Worm (Caenorhabditis elegans): Measurements from ENCODE around the gene C05G5.5.

The C05G5.5 gene

DNA sequence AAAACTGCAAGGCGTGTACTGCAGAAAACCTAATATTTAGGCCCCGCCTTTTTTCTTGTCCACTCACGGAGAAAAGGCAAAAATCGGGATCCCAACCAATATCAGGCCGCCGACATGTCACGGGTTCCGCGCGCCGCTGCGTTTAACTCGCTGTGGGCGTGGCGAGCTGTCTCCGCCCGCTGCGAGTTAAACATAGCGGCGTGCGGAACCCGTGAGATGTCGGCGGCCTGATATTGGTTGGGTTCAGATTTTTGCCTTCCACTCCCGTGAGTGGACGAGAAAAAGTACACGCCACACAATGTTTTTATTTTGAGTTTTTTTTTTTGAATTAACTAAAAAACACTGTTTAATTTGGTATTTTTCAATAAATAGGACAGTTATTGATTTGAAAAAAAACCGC is 45.5 kb downstream of the C05G5.5 start:
- no peak for TF ChIP-seq ceh-28 (tag; optimal IDR thresholded peaks at IDR 0.05)
- TF ChIP-seq ztf-4 (tag; optimal IDR thresholded peaks at IDR 0.05): no peak
- TF ChIP-seq lsy-12 (tag; optimal IDR thresholded peaks at IDR 0.05): no peak
- no peak for TF ChIP-seq zag-1 (tag; optimal IDR thresholded peaks at IDR 0.05)
- no peak for TF ChIP-seq eor-1 (tag; optimal IDR thresholded peaks at IDR 0.05)
- TF ChIP-seq nhr-28 (tag; optimal IDR thresholded peaks at IDR 0.05): no peak
- no peak for TF ChIP-seq nhr-43 (tag; optimal IDR thresholded peaks at IDR 0.05; ENCODE audit: poor library complexity, severe bottlenecking)
- TF ChIP-seq nhr-77 (tag; optimal IDR thresholded peaks at IDR 0.05): no peak
- TF ChIP-seq aly-2 (tag; optimal IDR thresholded peaks at IDR 0.05): no peak
- TF ChIP-seq fos-1 (tag; optimal IDR thresholded peaks at IDR 0.05): no peak
- no peak for TF ChIP-seq ceh-82 (tag; optimal IDR thresholded peaks at IDR 0.05)
- TF ChIP-seq R02D3.7 (tag; optimal IDR thresholded peaks at IDR 0.05): no peak
- TF ChIP-seq ama-1 (optimal IDR thresholded peaks at IDR 0.05): no peak
- TF ChIP-seq ztf-11 (tag; optimal IDR thresholded peaks at IDR 0.05): no peak
- no peak for TF ChIP-seq daf-12 (tag; optimal IDR thresholded peaks at IDR 0.05)

ce11 chrX:14711168-14711629 is 49.7 kb downstream of the C05G5.5 start, which contains the start of gene atrn-1:
Gene atrn-1, plus strand, starts transcription at chrX:14711579.
- TF ChIP-seq ceh-28 (tag; optimal IDR thresholded peaks at IDR 0.05): peak; percentile 49
- TF ChIP-seq nhr-25 (tag; optimal IDR thresholded peaks at IDR 0.05): peak; percentile 64
- TF ChIP-seq nhr-237 (tag; optimal IDR thresholded peaks at IDR 0.05): no peak
- no peak for TF ChIP-seq sea-2 (GFP tag; optimal IDR thresholded peaks at IDR 0.05)
- no peak for TF ChIP-seq nhr-11 (tag; optimal IDR thresholded peaks at IDR 0.05)
- TF ChIP-seq hmg-11 (tag; optimal IDR thresholded peaks at IDR 0.05): peak; percentile 71
- TF ChIP-seq unc-62 (GFP tag; optimal IDR thresholded peaks at IDR 0.05): no peak
- TF ChIP-seq pha-4 (tag; optimal IDR thresholded peaks at IDR 0.05): peak; percentile 44
- TF ChIP-seq fkh-2 (tag; optimal IDR thresholded peaks at IDR 0.05): no peak
- no peak for TF ChIP-seq tbx-2 (tag; optimal IDR thresholded peaks at IDR 0.05)
- TF ChIP-seq fos-1 (tag; optimal IDR thresholded peaks at IDR 0.05): peak; percentile 34
- peak; percentile 43 for TF ChIP-seq nhr-23 (tag; optimal IDR thresholded peaks at IDR 0.05)
- TF ChIP-seq R02D3.7 (tag; optimal IDR thresholded peaks at IDR 0.05): no peak
- TF ChIP-seq unc-39 (tag; optimal IDR thresholded peaks at IDR 0.05): no peak
- TF ChIP-seq lin-15B (tag; optimal IDR thresholded peaks at IDR 0.05): no peak
- no peak for TF ChIP-seq lin-39 (tag; optimal IDR thresholded peaks at IDR 0.05)
- TF ChIP-seq nhr-12 (tag; optimal IDR thresholded peaks at IDR 0.05): no peak

DNA sequence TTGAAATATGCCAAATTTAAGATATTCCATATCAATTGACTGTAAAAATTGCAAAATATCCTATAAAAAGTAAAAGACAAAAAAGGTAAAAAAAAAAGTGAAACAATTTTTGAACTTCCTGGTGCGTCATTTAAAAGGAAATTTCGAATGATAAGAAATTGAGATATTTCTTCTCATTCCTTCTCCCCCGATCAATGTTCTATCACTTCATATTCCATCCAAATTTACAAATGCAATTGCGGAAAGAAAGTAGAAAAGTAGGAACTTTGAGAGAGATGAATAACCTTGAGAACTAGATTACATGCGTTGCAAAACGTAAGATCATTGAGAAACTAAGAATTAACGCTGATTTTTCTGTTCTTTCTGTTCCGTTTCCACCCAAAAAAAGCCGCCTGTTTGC is 51.3 kb downstream of the C05G5.5 start:
- TF ChIP-seq ceh-28 (tag; optimal IDR thresholded peaks at IDR 0.05): peak; percentile 14
- TF ChIP-seq nfya-1 (tag; optimal IDR thresholded peaks at IDR 0.05; ENCODE audit: insufficient read depth): no peak
- TF ChIP-seq mml-1 (tag; optimal IDR thresholded peaks at IDR 0.05): no peak
- TF ChIP-seq elt-3 (tag; optimal IDR thresholded peaks at IDR 0.05): no peak
- TF ChIP-seq nhr-25 (tag; optimal IDR thresholded peaks at IDR 0.05): peak; percentile 59
- TF ChIP-seq fkh-2 (tag; optimal IDR thresholded peaks at IDR 0.05): no peak
- no peak for TF ChIP-seq nhr-77 (tag; optimal IDR thresholded peaks at IDR 0.05)
- TF ChIP-seq skn-1 (tag; optimal IDR thresholded peaks at IDR 0.05): no peak
- TF ChIP-seq eor-1 (tag; optimal IDR thresholded peaks at IDR 0.05): no peak

- peak; percentile 89 for TF ChIP-seq lsy-12 (tag; optimal IDR thresholded peaks at IDR 0.05)
- peak; percentile 86 for TF ChIP-seq hmg-11 (tag; optimal IDR thresholded peaks at IDR 0.05)
- TF ChIP-seq ceh-28 (tag; optimal IDR thresholded peaks at IDR 0.05): peak; percentile 96
- TF ChIP-seq jun-1 (tag; optimal IDR thresholded peaks at IDR 0.05): peak; percentile 91
- peak; percentile 9 for TF ChIP-seq pqm-1 (tag; optimal IDR thresholded peaks at IDR 0.05)
- TF ChIP-seq elt-1 (tag; optimal IDR thresholded peaks at IDR 0.05): peak; percentile 61
- peak; percentile 88 for TF ChIP-seq unc-62 (GFP tag; optimal IDR thresholded peaks at IDR 0.05)
- peak; percentile 86 for TF ChIP-seq tbx-2 (tag; optimal IDR thresholded peaks at IDR 0.05)
- peak; percentile 61 for TF ChIP-seq skn-1 (tag; optimal IDR thresholded peaks at IDR 0.05)
- peak; percentile 28 for TF ChIP-seq ZK546.5 (tag; optimal IDR thresholded peaks at IDR 0.05)
- TF ChIP-seq nhr-12 (tag; optimal IDR thresholded peaks at IDR 0.05): no peak
- no peak for TF ChIP-seq zag-1 (tag; optimal IDR thresholded peaks at IDR 0.05)
- TF ChIP-seq ztf-4 (tag; optimal IDR thresholded peaks at IDR 0.05): peak; percentile 21
- TF ChIP-seq eor-1 (tag; optimal IDR thresholded peaks at IDR 0.05): no peak
- TF ChIP-seq nhr-43 (tag; optimal IDR thresholded peaks at IDR 0.05; ENCODE audit: poor library complexity, severe bottlenecking): peak; percentile 79
- peak; percentile 72 for TF ChIP-seq nhr-23 (tag; optimal IDR thresholded peaks at IDR 0.05)
- peak; percentile 99 for TF ChIP-seq fkh-10 (GFP tag; optimal IDR thresholded peaks at IDR 0.05)
- TF ChIP-seq nhr-25 (tag; optimal IDR thresholded peaks at IDR 0.05): peak; percentile 96
- TF ChIP-seq elt-3 (tag; optimal IDR thresholded peaks at IDR 0.05): peak in 1 of 3 experiments; percentile 80
- TF ChIP-seq snpc-4 (tag; optimal IDR thresholded peaks at IDR 0.05): peak; percentile 90
- TF ChIP-seq ama-1 (optimal IDR thresholded peaks at IDR 0.05): no peak
- peak; percentile 83 for TF ChIP-seq fos-1 (tag; optimal IDR thresholded peaks at IDR 0.05)
- peak; percentile 91 for TF ChIP-seq lin-15B (tag; optimal IDR thresholded peaks at IDR 0.05)
- TF ChIP-seq ceh-82 (tag; optimal IDR thresholded peaks at IDR 0.05): peak; percentile 50
- TF ChIP-seq elt-2 (tag; optimal IDR thresholded peaks at IDR 0.05): peak; percentile 61
- TF ChIP-seq nhr-77 (tag; optimal IDR thresholded peaks at IDR 0.05): peak; percentile 30
- peak; percentile 33 for TF ChIP-seq sea-2 (GFP tag; optimal IDR thresholded peaks at IDR 0.05)
- no peak for TF ChIP-seq ceh-9 (tag; optimal IDR thresholded peaks at IDR 0.05)
- TF ChIP-seq mdl-1 (tag; optimal IDR thresholded peaks at IDR 0.05): peak; percentile 72
- no peak for TF ChIP-seq nhr-76 (tag; optimal IDR thresholded peaks at IDR 0.05)
- TF ChIP-seq fkh-2 (tag; optimal IDR thresholded peaks at IDR 0.05): no peak
- peak; percentile 88 for TF ChIP-seq pha-4 (tag; optimal IDR thresholded peaks at IDR 0.05)
- TF ChIP-seq daf-12 (tag; optimal IDR thresholded peaks at IDR 0.05): no peak
- peak; percentile 95 for TF ChIP-seq lin-39 (tag; optimal IDR thresholded peaks at IDR 0.05)
- TF ChIP-seq nfya-1 (tag; optimal IDR thresholded peaks at IDR 0.05; ENCODE audit: insufficient read depth): peak; percentile 95
Measured at ce11 chrX:14708176-14708642, 52.7 kb downstream of the C05G5.5 start.
